Fruit fly (Drosophila melanogaster) whole organism, embryonic: ENCODE results near the gene CSN6.

Experiments used
- Ada2b ChIP-seq: fragments of 200-800 bp; sonication (Bioruptor generic); IDR thresholded peaks from 2 replicates; pipeline ENCODE4 v1.3.6; 2022; ENCODE audit warnings: missing biosample characterization, missing genetic modification characterization
- Antp ChIP-seq: fragments of 200-800 bp; sonication (Bioruptor generic); optimal IDR thresholded peaks from 3 replicates; lab custom pipeline; 2016; ENCODE audit warnings: missing biosample characterization, missing genetic modification characterization
- CG10147 ChIP-seq: fragments of 200-800 bp; sonication (Bioruptor generic); optimal IDR thresholded peaks from 2 replicates; lab custom pipeline; 2019; ENCODE audit warnings: missing biosample characterization, mild to moderate bottlenecking, missing genetic modification characterization, moderate library complexity
- CG1024 ChIP-seq: fragments of 200-800 bp; sonication (Bioruptor generic); IDR thresholded peaks from 2 replicates; pipeline ENCODE4 v1.3.6; 2022; ENCODE audit warnings: missing biosample characterization, missing genetic modification characterization
- CG10543 ChIP-seq: fragments of 200-800 bp; sonication (Bioruptor generic); optimal IDR thresholded peaks from 3 replicates; lab custom pipeline; 2017; ENCODE audit warnings: missing biosample characterization, mild to moderate bottlenecking, missing genetic modification characterization, moderate library complexity
- CG11723 ChIP-seq: fragments of 200-800 bp; sonication (Bioruptor generic); optimal IDR thresholded peaks from 2 replicates; lab custom pipeline; 2017; ENCODE audit warnings: missing biosample characterization, mild to moderate bottlenecking, missing genetic modification characterization
- CG12104 ChIP-seq: fragments of 200-800 bp; sonication (Bioruptor generic); optimal IDR thresholded peaks from 3 replicates; lab custom pipeline; 2016; ENCODE audit warnings: missing biosample characterization, missing genetic modification characterization
- CG12155 ChIP-seq: fragments of 200-800 bp; sonication (Bioruptor generic); optimal IDR thresholded peaks from 3 replicates; lab custom pipeline; 2016; ENCODE audit warnings: missing biosample characterization, missing genetic modification characterization
- CG12659 ChIP-seq: fragments of 200-800 bp; sonication (Bioruptor generic); optimal IDR thresholded peaks from 3 replicates; lab custom pipeline; 2017; ENCODE audit warnings: mild to moderate bottlenecking, missing biosample characterization, missing genetic modification reagents, missing genetic modification characterization
- CG12744 ChIP-seq: fragments of 200-800 bp; sonication (Bioruptor generic); optimal IDR thresholded peaks from 2 replicates; lab custom pipeline; 2016; ENCODE audit warnings: missing biosample characterization, missing genetic modification characterization
- CG13123 ChIP-seq: fragments of 200-800 bp; sonication (Bioruptor generic); optimal IDR thresholded peaks from 2 replicates; lab custom pipeline; 2016; ENCODE audit warnings: missing biosample characterization, missing genetic modification characterization
- CG14014 ChIP-seq: fragments of 200-800 bp; sonication (Bioruptor generic); IDR thresholded peaks from 2 replicates; pipeline ENCODE4 v1.3.6; 2022; ENCODE audit warnings: missing biosample characterization, missing genetic modification characterization
- CG15073 ChIP-seq: fragments of 200-800 bp; sonication (Bioruptor generic); optimal IDR thresholded peaks from 2 replicates; lab custom pipeline; 2016; ENCODE audit warnings: missing biosample characterization, missing genetic modification characterization
- CG17328 ChIP-seq: fragments of 200-800 bp; sonication (Bioruptor generic); IDR thresholded peaks from 2 replicates; pipeline ENCODE4 v1.3.6; 2022; ENCODE audit warnings: missing biosample characterization, missing genetic modification characterization
- CG18262 ChIP-seq: fragments of 200-800 bp; optimal IDR thresholded peaks from 3 replicates; lab custom pipeline; 2019; ENCODE audit warnings: missing biosample characterization, mild to moderate bottlenecking, missing genetic modification characterization, moderate library complexity
- CG18764 ChIP-seq: fragments of 200-800 bp; sonication (Bioruptor generic); optimal IDR thresholded peaks from 3 replicates; lab custom pipeline; 2016; ENCODE audit warnings: missing biosample characterization, missing genetic modification characterization
- CG2120 ChIP-seq: fragments of 200-800 bp; sonication (Bioruptor generic); optimal IDR thresholded peaks from 3 replicates; lab custom pipeline; 2016; ENCODE audit warnings: missing biosample characterization, missing genetic modification characterization
- CG2199 ChIP-seq: fragments of 200-800 bp; sonication (Bioruptor generic); IDR thresholded peaks from 3 replicates; pipeline ENCODE4 v1.3.6; 2022; ENCODE audit warnings: missing biosample characterization, missing genetic modification characterization
- CG3065 ChIP-seq: fragments of 200-800 bp; sonication (Bioruptor generic); optimal IDR thresholded peaks from 2 replicates; lab custom pipeline; 2016; ENCODE audit warnings: missing biosample characterization, missing genetic modification characterization
- CG43689 ChIP-seq: fragments of 200-800 bp; sonication (Bioruptor generic); IDR thresholded peaks from 2 replicates; pipeline ENCODE4 v1.3.6; 2022; ENCODE audit warnings: missing biosample characterization, missing genetic modification characterization
- CG4424 ChIP-seq: fragments of 200-800 bp; sonication (Bioruptor generic); optimal IDR thresholded peaks from 3 replicates; lab custom pipeline; 2016; ENCODE audit warnings: missing biosample characterization, missing genetic modification characterization
- CG4707 ChIP-seq: fragments of 200-800 bp; sonication (Bioruptor generic); optimal IDR thresholded peaks from 2 replicates; lab custom pipeline; 2018; ENCODE audit warnings: missing biosample characterization, mild to moderate bottlenecking, missing genetic modification characterization, moderate library complexity
- CG5180 ChIP-seq: fragments of 200-800 bp; sonication (Bioruptor generic); optimal IDR thresholded peaks from 3 replicates; lab custom pipeline; 2017; ENCODE audit warnings: missing biosample characterization, missing genetic modification characterization, mild to moderate bottlenecking, moderate library complexity, missing genetic modification reagents
- CG6813 ChIP-seq: fragments of 200-800 bp; sonication (Bioruptor generic); optimal IDR thresholded peaks from 2 replicates; lab custom pipeline; 2017; ENCODE audit warnings: missing biosample characterization, missing genetic modification characterization, mild to moderate bottlenecking, moderate library complexity, missing genetic modification reagents
- CG7745 ChIP-seq: fragments of 200-800 bp; sonication (Bioruptor generic); optimal IDR thresholded peaks from 2 replicates; lab custom pipeline; 2018; ENCODE audit warnings: missing biosample characterization, mild to moderate bottlenecking, missing genetic modification characterization, moderate library complexity
- Chrac-16 ChIP-seq: fragments of 200-800 bp; sonication (Bioruptor generic); optimal IDR thresholded peaks from 3 replicates; lab custom pipeline; 2016; ENCODE audit warnings: missing biosample characterization, missing genetic modification characterization
- Dfd ChIP-seq, 2 experiments: fragments of >200 bp; optimal IDR thresholded peaks; 2 replicates each; lab custom pipeline; 2017; ENCODE audit warnings: missing biosample characterization in 2 of 2, missing genetic modification characterization in 2 of 2
- Fer1 ChIP-seq: fragments of 200-800 bp; sonication (Bioruptor generic); optimal IDR thresholded peaks from 2 replicates; lab custom pipeline; 2017; ENCODE audit warnings: missing biosample characterization, mild to moderate bottlenecking, missing genetic modification characterization
- Gug ChIP-seq: fragments of 200-800 bp; sonication (Bioruptor generic); IDR thresholded peaks from 4 replicates; pipeline ENCODE4 v1.3.6; 2022; ENCODE audit warnings: missing biosample characterization, missing genetic modification characterization
- Hmx ChIP-seq: fragments of 200-800 bp; sonication (Bioruptor generic); optimal IDR thresholded peaks from 2 replicates; lab custom pipeline; 2016; ENCODE audit warnings: missing biosample characterization, missing genetic modification characterization
- Med ChIP-seq: fragments of 200-800 bp; sonication (Bioruptor generic); peaks from one replicate; lab custom pipeline; 2016; ENCODE audit warnings: missing biosample characterization, missing genetic modification characterization, mild to moderate bottlenecking, inconsistent platforms, moderate library complexity
- NC2α ChIP-seq: fragments of 200-800 bp; sonication (Bioruptor generic); optimal IDR thresholded peaks from 2 replicates; lab custom pipeline; 2016; ENCODE audit warnings: missing biosample characterization, missing genetic modification characterization
- NC2β ChIP-seq: fragments of 200-800 bp; sonication (Bioruptor generic); optimal IDR thresholded peaks from 2 replicates; lab custom pipeline; 2016; ENCODE audit warnings: missing biosample characterization, missing genetic modification characterization
- Nf-YB ChIP-seq: fragments of 200-800 bp; sonication (Bioruptor generic); optimal IDR thresholded peaks from 3 replicates; lab custom pipeline; 2019; ENCODE audit warnings: missing biosample characterization, mild to moderate bottlenecking, missing genetic modification characterization, moderate library complexity
- YL-1 ChIP-seq: fragments of 200-800 bp; sonication (Bioruptor generic); optimal IDR thresholded peaks from 3 replicates; lab custom pipeline; 2017; ENCODE audit warnings: missing biosample characterization, mild to moderate bottlenecking, missing genetic modification characterization
- chif ChIP-seq, 2 experiments: fragments of 200-800 bp; sonication (Bioruptor generic); optimal IDR thresholded peaks; 3 replicates each; lab custom pipeline; 2016; ENCODE audit warnings: missing biosample characterization in 2 of 2, missing genetic modification characterization in 2 of 2
- chinmo ChIP-seq: fragments of 200-800 bp; sonication (Bioruptor generic); IDR thresholded peaks from 4 replicates; pipeline ENCODE4 v1.3.6; 2022; ENCODE audit warnings: missing biosample characterization, missing genetic modification characterization; ENCODE audit not compliant: partially characterized antibody
- cwo ChIP-seq: fragments of 200-800 bp; sonication (Bioruptor generic); optimal IDR thresholded peaks from 3 replicates; lab custom pipeline; 2017; ENCODE audit warnings: missing biosample characterization, missing genetic modification characterization, mild to moderate bottlenecking, moderate library complexity, missing genetic modification reagents
- dm ChIP-seq: fragments of 200-800 bp; sonication (Bioruptor generic); optimal IDR thresholded peaks from 3 replicates; lab custom pipeline; 2016; ENCODE audit warnings: missing biosample characterization, missing genetic modification characterization
- exex ChIP-seq: fragments of 200-800 bp; sonication (Bioruptor generic); optimal IDR thresholded peaks from 4 replicates; lab custom pipeline; 2018; ENCODE audit warnings: missing biosample characterization, mild to moderate bottlenecking, missing genetic modification characterization, moderate library complexity
- gem ChIP-seq: fragments of 200-800 bp; sonication (Bioruptor generic); optimal IDR thresholded peaks from 2 replicates; lab custom pipeline; 2019; ENCODE audit warnings: missing biosample characterization, mild to moderate bottlenecking, missing genetic modification characterization, moderate library complexity
- gfzf ChIP-seq: fragments of 200-800 bp; sonication (Bioruptor generic); optimal IDR thresholded peaks from 2 replicates; lab custom pipeline; 2016; ENCODE audit warnings: missing biosample characterization, mild to moderate bottlenecking, missing genetic modification characterization, moderate library complexity
- org-1 ChIP-seq: fragments of 200-800 bp; sonication (Bioruptor generic); optimal IDR thresholded peaks from 2 replicates; lab custom pipeline; 2017; ENCODE audit warnings: missing biosample characterization, missing genetic modification characterization
- pfk ChIP-seq: fragments of 200-800 bp; sonication (Bioruptor generic); optimal IDR thresholded peaks from 2 replicates; lab custom pipeline; 2018; ENCODE audit warnings: missing biosample characterization, mild to moderate bottlenecking, missing genetic modification characterization, moderate library complexity
- row ChIP-seq: fragments of 200-800 bp; sonication (Bioruptor generic); IDR thresholded peaks from 3 replicates; pipeline ENCODE4 v1.3.6; 2022; ENCODE audit warnings: missing biosample characterization, missing genetic modification characterization
- sna ChIP-seq: fragments of 200-800 bp; sonication (Bioruptor generic); IDR thresholded peaks from 2 replicates; pipeline ENCODE4 v1.3.6; 2022; ENCODE audit warnings: missing biosample characterization, missing genetic modification characterization; ENCODE audit not compliant: partially characterized antibody
- ssp ChIP-seq: fragments of 200-800 bp; sonication (Bioruptor generic); IDR thresholded peaks from 2 replicates; pipeline ENCODE4 v1.3.6; 2022; ENCODE audit warnings: missing biosample characterization, missing genetic modification characterization
- trem ChIP-seq: fragments of 200-800 bp; optimal IDR thresholded peaks from 3 replicates; lab custom pipeline; 2019; ENCODE audit warnings: missing biosample characterization, mild to moderate bottlenecking, missing genetic modification characterization, moderate library complexity
- vnd ChIP-seq: fragments of 200-800 bp; sonication (Bioruptor generic); IDR thresholded peaks from 3 replicates; pipeline ENCODE4 v1.3.6; 2022; ENCODE audit warnings: missing biosample characterization, missing genetic modification characterization; ENCODE audit not compliant: partially characterized antibody
- z ChIP-seq: fragments of 200-800 bp; sonication (Bioruptor generic); IDR thresholded peaks from 3 replicates; pipeline ENCODE4 v1.3.6; 2022; ENCODE audit warnings: missing biosample characterization, missing genetic modification characterization

Gene CSN6

DNA sequence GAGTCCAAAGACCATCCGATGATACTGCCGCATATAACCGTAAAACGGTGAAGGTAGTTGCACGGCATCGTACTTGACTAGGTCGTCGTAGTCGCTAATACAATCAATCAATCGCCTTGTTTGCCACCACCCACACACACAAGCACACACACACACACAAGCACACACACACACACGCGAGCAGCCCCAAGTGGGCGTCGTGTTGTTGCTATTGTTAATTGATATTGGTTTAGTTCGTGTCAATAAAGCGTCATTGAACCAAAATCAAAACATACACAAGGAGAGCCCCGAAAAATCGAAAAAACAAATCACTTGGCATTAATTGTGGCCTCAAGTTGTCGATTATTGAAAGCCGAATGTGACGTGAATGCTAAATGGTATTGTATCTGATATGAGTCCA is 15.9 kb downstream of the CSN6 start (continued):
- TF ChIP-seq CG6813 (GFP tag; lab: Kevin White, UChicago) (peak; percentile 62), z (GFP tag; lab: Robert Waterston, UW) (0 out of 3 replicates have a peak, but pooled peaks have one; percentile 35), trem (no peak), YL-1 (GFP tag; lab: Kevin White, UChicago) (no peak), Nf-YB (GFP tag; lab: Kevin White, UChicago) (no peak), CG7745 (no peak), NC2β (peak; percentile 15), CG2199 (peak; percentile 57; the same call in 1 of the 3 replicates), pfk (peak; percentile 18), CG12659 (GFP tag; lab: Kevin White, UChicago) (peak; percentile 19), CG14014 (GFP tag; lab: Robert Waterston, UW) (peak; percentile 84), gem (tag; lab: Kevin White, UChicago) (peak; percentile 56), NC2α (GFP tag; lab: Kevin White, UChicago) (peak; percentile 32), CG12744 (peak; percentile 29), CG18262 (tag; lab: Kevin White, UChicago) (peak; percentile 27), CG18764 (peak; percentile 43), cwo (GFP tag; lab: Kevin White, UChicago) (no peak), Gug (GFP tag; lab: Robert Waterston, UW) (no peak), CG11723 (GFP tag; lab: Kevin White, UChicago) (peak; percentile 44), Hmx (no peak), CG2120 (GFP tag; lab: Kevin White, UChicago) (no peak), Ada2b (GFP tag; lab: Robert Waterston, UW) (no peak), CG4707 (peak; percentile 40), Chrac-16 (GFP tag; lab: Kevin White, UChicago) (no peak), CG5180 (GFP tag; lab: Kevin White, UChicago) (peak; percentile 28), Med (peak; percentile 93), Antp (GFP tag; lab: Kevin White, UChicago) (no peak), CG15073 (GFP tag; lab: Kevin White, UChicago) (no peak), chif (GFP tag; optimal IDR thresholded peaks at IDR 0.05; lab: Kevin White, UChicago) (peak; percentile 14 to 20), sna (GFP tag; lab: Robert Waterston, UW) (0 out of 2 replicates have a peak, but pooled peaks have one; percentile 35), CG12104 (GFP tag; lab: Kevin White, UChicago) (no peak), exex (tag; lab: Kevin White, UChicago) (peak; percentile 62), ssp (GFP tag; lab: Robert Waterston, UW) (no peak), CG17328 (peak; percentile 47; the same call in 1 of the 2 replicates), CG43689 (GFP tag; lab: Robert Waterston, UW) (peak; percentile 40; the same call in 1 of the 2 replicates), Dfd (GFP tag; optimal IDR thresholded peaks at IDR 0.05; lab: Kevin White, UChicago) (no peak), gfzf (GFP tag; lab: Kevin White, UChicago) (no peak), CG1024 (GFP tag; lab: Robert Waterston, UW) (no peak), Fer1 (peak; percentile 51), vnd (no peak), CG10543 (GFP tag; lab: Kevin White, UChicago) (peak; percentile 34), CG13123 (GFP tag; lab: Kevin White, UChicago) (peak; percentile 40), CG10147 (GFP tag; lab: Kevin White, UChicago) (no peak), row (GFP tag; lab: Robert Waterston, UW) (peak; percentile 21; the same call in 1 of the 3 replicates), dm (peak; percentile 2), CG12155 (no peak), CG3065 (GFP tag; lab: Kevin White, UChicago) (no peak), CG4424 (GFP tag; lab: Kevin White, UChicago) (no peak), org-1 (GFP tag; lab: Kevin White, UChicago) (peak; percentile 40), chinmo (0 out of 4 replicates have a peak, but pooled peaks have one; percentile 37)
